Worm (Caenorhabditis elegans): ENCODE data around the gene F13H8.11.

The F13H8.11 gene

ce11 chrII:6292527-6292926 lies 32.7 kb upstream of the F13H8.11 start, which contains the start of gene nyn-3:
TSS of gene nyn-3 (minus strand) at chrII:6292627.
- TF ChIP-seq ZK546.5 (tag; optimal IDR thresholded peaks at IDR 0.05) (no peak), daf-12 (tag; optimal IDR thresholded peaks at IDR 0.05) (no peak), ceh-82 (tag; optimal IDR thresholded peaks at IDR 0.05) (no peak), nhr-76 (tag; optimal IDR thresholded peaks at IDR 0.05) (no peak), tbx-2 (tag; optimal IDR thresholded peaks at IDR 0.05) (no peak), aly-2 (tag; optimal IDR thresholded peaks at IDR 0.05) (no peak), lsy-12 (tag; optimal IDR thresholded peaks at IDR 0.05) (no peak), nhr-43 (tag; optimal IDR thresholded peaks at IDR 0.05; ENCODE audit: poor library complexity, severe bottlenecking) (no peak), elt-1 (tag; optimal IDR thresholded peaks at IDR 0.05) (no peak), pha-4 (tag; optimal IDR thresholded peaks at IDR 0.05) (no peak), R02D3.7 (tag; optimal IDR thresholded peaks at IDR 0.05) (no peak), fkh-2 (tag; optimal IDR thresholded peaks at IDR 0.05) (no peak), mdl-1 (tag; optimal IDR thresholded peaks at IDR 0.05) (no peak), hmg-11 (tag; optimal IDR thresholded peaks at IDR 0.05) (no peak), egl-5 (tag; optimal IDR thresholded peaks at IDR 0.05) (no peak), lin-15B (tag; optimal IDR thresholded peaks at IDR 0.05) (no peak), unc-62 (GFP tag; optimal IDR thresholded peaks at IDR 0.05) (no peak), nhr-237 (tag; optimal IDR thresholded peaks at IDR 0.05) (no peak), mml-1 (tag; optimal IDR thresholded peaks at IDR 0.05) (no peak)

- no peak for TF ChIP-seq aly-2 (tag; optimal IDR thresholded peaks at IDR 0.05)
- peak; percentile 78 for TF ChIP-seq elt-2 (tag; optimal IDR thresholded peaks at IDR 0.05)
Observed at ce11 chrII:6290047-6290582, 30.3 kb upstream of the F13H8.11 start, which contains the start of gene upb-1. TSS of gene upb-1 (minus strand) at chrII:6290097.

- TF ChIP-seq unc-39 (tag; optimal IDR thresholded peaks at IDR 0.05) (no peak), skn-1 (tag; optimal IDR thresholded peaks at IDR 0.05) (no peak), pqm-1 (tag; optimal IDR thresholded peaks at IDR 0.05) (no peak), ztf-4 (tag; optimal IDR thresholded peaks at IDR 0.05) (no peak), jun-1 (tag; optimal IDR thresholded peaks at IDR 0.05) (no peak), ZK546.5 (tag; optimal IDR thresholded peaks at IDR 0.05) (no peak), nhr-76 (tag; optimal IDR thresholded peaks at IDR 0.05) (no peak), hmg-11 (tag; optimal IDR thresholded peaks at IDR 0.05) (no peak), nhr-237 (tag; optimal IDR thresholded peaks at IDR 0.05) (no peak), egl-27 (tag; optimal IDR thresholded peaks at IDR 0.05) (no peak), fos-1 (tag; optimal IDR thresholded peaks at IDR 0.05) (no peak), nhr-12 (tag; optimal IDR thresholded peaks at IDR 0.05) (no peak), ceh-9 (tag; optimal IDR thresholded peaks at IDR 0.05) (no peak), ceh-28 (tag; optimal IDR thresholded peaks at IDR 0.05) (no peak), nhr-77 (tag; optimal IDR thresholded peaks at IDR 0.05) (no peak), lsy-12 (tag; optimal IDR thresholded peaks at IDR 0.05) (no peak), sea-2 (GFP tag; optimal IDR thresholded peaks at IDR 0.05) (no peak), nhr-67 (tag; optimal IDR thresholded peaks at IDR 0.05) (no peak), ztf-11 (tag; optimal IDR thresholded peaks at IDR 0.05) (no peak), egl-5 (tag; optimal IDR thresholded peaks at IDR 0.05) (no peak)
Observed at ce11 chrII:6288104-6288503, 28.3 kb upstream of the F13H8.11 start.

- TF ChIP-seq tbx-2 (tag; optimal IDR thresholded peaks at IDR 0.05): no peak
- TF ChIP-seq daf-12 (tag; optimal IDR thresholded peaks at IDR 0.05): no peak
- no peak for TF ChIP-seq mml-1 (tag; optimal IDR thresholded peaks at IDR 0.05)
Observed at ce11 chrII:6286865-6287264, 27.0 kb upstream of the F13H8.11 start, which contains the start of gene F13H8.6. TSS of gene F13H8.6 (minus strand) at chrII:6286965.

ce11 chrII:6283074-6283473 lies 23.3 kb upstream of the F13H8.11 start, which contains the start of gene F13H8.1:
TSS of gene F13H8.1 (plus strand) at chrII:6283384.
- TF ChIP-seq nhr-28 (tag; optimal IDR thresholded peaks at IDR 0.05): no peak
- TF ChIP-seq pha-4 (tag; optimal IDR thresholded peaks at IDR 0.05): peak; percentile 14
- TF ChIP-seq ceh-82 (tag; optimal IDR thresholded peaks at IDR 0.05): no peak
- TF ChIP-seq elt-2 (tag; optimal IDR thresholded peaks at IDR 0.05): peak; percentile 88
- TF ChIP-seq zag-1 (tag; optimal IDR thresholded peaks at IDR 0.05): no peak
- TF ChIP-seq nhr-12 (tag; optimal IDR thresholded peaks at IDR 0.05): no peak
- no peak for TF ChIP-seq elt-1 (tag; optimal IDR thresholded peaks at IDR 0.05)
- TF ChIP-seq jun-1 (tag; optimal IDR thresholded peaks at IDR 0.05): peak; percentile 21
- no peak for TF ChIP-seq R02D3.7 (tag; optimal IDR thresholded peaks at IDR 0.05)
- peak; percentile 61 for TF ChIP-seq pqm-1 (tag; optimal IDR thresholded peaks at IDR 0.05)
- no peak for TF ChIP-seq eor-1 (tag; optimal IDR thresholded peaks at IDR 0.05)

All from whole organism, L3 larva.